Worm (Caenorhabditis elegans): ENCODE results near the gene Y61A9LA.12.

Y61A9LA.12 gene

ce11 chrV:4527934-4528333, 25.7 kb upstream of the Y61A9LA.12 start:
- TF ChIP-seq zip-4 (GFP tag; optimal IDR thresholded peaks at IDR 0.05) (no peak), unc-30 (tag; optimal IDR thresholded peaks at IDR 0.05) (no peak), pax-3 (tag; optimal IDR thresholded peaks at IDR 0.05) (no peak), lin-13 (GFP tag; optimal IDR thresholded peaks at IDR 0.05) (no peak), efl-1 (optimal IDR thresholded peaks at IDR 0.05) (no peak), efl-1 (GFP tag; optimal IDR thresholded peaks at IDR 0.05 in 1 of 2) (peak in 1 of 2 experiments; percentile 54)

ce11 chrV:4535736-4536135, 17.9 kb upstream of the Y61A9LA.12 start:
- TF ChIP-seq lin-39 (tag; optimal IDR thresholded peaks at IDR 0.05) (no peak), nhr-77 (tag; optimal IDR thresholded peaks at IDR 0.05) (no peak), isw-1 (GFP tag; IDR thresholded peaks at IDR 0.05) (no peak), skn-1 (tag; optimal IDR thresholded peaks at IDR 0.05) (no peak), ceh-88 (GFP tag; IDR thresholded peaks at IDR 0.05) (no peak), tlp-1 (tag; optimal IDR thresholded peaks at IDR 0.05) (no peak)

ce11 chrV:4539855-4540254, 13.8 kb upstream of the Y61A9LA.12 start:
- no peak for TF ChIP-seq jun-1 (tag; optimal IDR thresholded peaks at IDR 0.05)
- no peak for TF ChIP-seq ets-5 (GFP tag; IDR thresholded peaks at IDR 0.05)
- TF ChIP-seq ceh-82 (tag; optimal IDR thresholded peaks at IDR 0.05), result no peak
- TF ChIP-seq nhr-12 (tag; optimal IDR thresholded peaks at IDR 0.05), result no peak
- no peak for TF ChIP-seq fkh-8 (tag; optimal IDR thresholded peaks at IDR 0.05)
- no peak for TF ChIP-seq swsn-7 (tag; optimal IDR thresholded peaks at IDR 0.05)
- TF ChIP-seq fos-1 (tag; optimal IDR thresholded peaks at IDR 0.05), result no peak
- TF ChIP-seq unc-62 (GFP tag; optimal IDR thresholded peaks at IDR 0.05), result no peak
- TF ChIP-seq ceh-88 (GFP tag; IDR thresholded peaks at IDR 0.05), result no peak
- no peak for TF ChIP-seq ama-1 (optimal IDR thresholded peaks at IDR 0.05)
- TF ChIP-seq C16A3.4 (tag; optimal IDR thresholded peaks at IDR 0.05), result no peak
- no peak for TF ChIP-seq lsy-2 (tag; optimal IDR thresholded peaks at IDR 0.05)
- TF ChIP-seq alr-1 (tag; optimal IDR thresholded peaks at IDR 0.05; ENCODE audit: borderline replicate concordance), result no peak
- no peak for TF ChIP-seq nhr-77 (tag; optimal IDR thresholded peaks at IDR 0.05)
- no peak for TF ChIP-seq nhr-20 (tag; optimal IDR thresholded peaks at IDR 0.05)
- TF ChIP-seq mab-9 (GFP tag; IDR thresholded peaks at IDR 0.05), result no peak
- no peak for TF ChIP-seq pax-3 (tag; optimal IDR thresholded peaks at IDR 0.05)
- no peak for TF ChIP-seq lir-3 (tag; optimal IDR thresholded peaks at IDR 0.05; ENCODE audit: poor library complexity)
- TF ChIP-seq efl-3 (GFP tag; optimal IDR thresholded peaks at IDR 0.05), result no peak

ce11 chrV:4546854-4547253, 6.8 kb upstream of the Y61A9LA.12 start:
- no peak for TF ChIP-seq lin-14 (GFP tag; optimal IDR thresholded peaks at IDR 0.05)
- TF ChIP-seq nhr-47 (tag; optimal IDR thresholded peaks at IDR 0.05), result no peak
- TF ChIP-seq sox-4 (tag; optimal IDR thresholded peaks at IDR 0.05), result no peak
- no peak for TF ChIP-seq dpl-1 (GFP tag; optimal IDR thresholded peaks at IDR 0.05)
- TF ChIP-seq nhr-28 (tag; optimal IDR thresholded peaks at IDR 0.05), result no peak
- no peak for TF ChIP-seq unc-30 (tag; optimal IDR thresholded peaks at IDR 0.05)
- no peak for TF ChIP-seq ceh-88 (GFP tag; IDR thresholded peaks at IDR 0.05)
- no peak for TF ChIP-seq efl-1 (optimal IDR thresholded peaks at IDR 0.05)
- TF ChIP-seq efl-1 (GFP tag; optimal IDR thresholded peaks at IDR 0.05 in 1 of 2), result peak in 1 of 2 experiments; percentile 5

- TF ChIP-seq lin-35 (GFP tag; optimal IDR thresholded peaks at IDR 0.05), result no peak
- no peak for TF ChIP-seq ceh-88 (GFP tag; IDR thresholded peaks at IDR 0.05)
- TF ChIP-seq mdl-1 (tag; optimal IDR thresholded peaks at IDR 0.05), result no peak
- no peak for TF ChIP-seq unc-98 (GFP tag; IDR thresholded peaks at IDR 0.05)
- no peak for TF ChIP-seq aha-1 (tag; optimal IDR thresholded peaks at IDR 0.05)
- no peak for TF ChIP-seq alr-1 (tag; optimal IDR thresholded peaks at IDR 0.05; ENCODE audit: borderline replicate concordance)
- no peak for TF ChIP-seq nhr-20 (tag; optimal IDR thresholded peaks at IDR 0.05)
- no peak for TF ChIP-seq nhr-85 (tag)
- TF ChIP-seq Y116A8C.19 (tag; optimal IDR thresholded peaks at IDR 0.05; ENCODE audit: borderline replicate concordance), result no peak
- no peak for TF ChIP-seq nhr-237 (tag; optimal IDR thresholded peaks at IDR 0.05)
- no peak for TF ChIP-seq tbx-2 (tag; optimal IDR thresholded peaks at IDR 0.05)
Observed at ce11 chrV:4549191-4549590, 4.5 kb upstream of the Y61A9LA.12 start, which contains the start of gene sos-1. sos-1 (minus strand) TSS chrV:4549291.
